Fruit fly (Drosophila melanogaster): ENCODE results near the gene Gug.
A peak's percentile ranks its signal among the peaks of the same experiment; 100 is the strongest.

Gug gene

DNA sequence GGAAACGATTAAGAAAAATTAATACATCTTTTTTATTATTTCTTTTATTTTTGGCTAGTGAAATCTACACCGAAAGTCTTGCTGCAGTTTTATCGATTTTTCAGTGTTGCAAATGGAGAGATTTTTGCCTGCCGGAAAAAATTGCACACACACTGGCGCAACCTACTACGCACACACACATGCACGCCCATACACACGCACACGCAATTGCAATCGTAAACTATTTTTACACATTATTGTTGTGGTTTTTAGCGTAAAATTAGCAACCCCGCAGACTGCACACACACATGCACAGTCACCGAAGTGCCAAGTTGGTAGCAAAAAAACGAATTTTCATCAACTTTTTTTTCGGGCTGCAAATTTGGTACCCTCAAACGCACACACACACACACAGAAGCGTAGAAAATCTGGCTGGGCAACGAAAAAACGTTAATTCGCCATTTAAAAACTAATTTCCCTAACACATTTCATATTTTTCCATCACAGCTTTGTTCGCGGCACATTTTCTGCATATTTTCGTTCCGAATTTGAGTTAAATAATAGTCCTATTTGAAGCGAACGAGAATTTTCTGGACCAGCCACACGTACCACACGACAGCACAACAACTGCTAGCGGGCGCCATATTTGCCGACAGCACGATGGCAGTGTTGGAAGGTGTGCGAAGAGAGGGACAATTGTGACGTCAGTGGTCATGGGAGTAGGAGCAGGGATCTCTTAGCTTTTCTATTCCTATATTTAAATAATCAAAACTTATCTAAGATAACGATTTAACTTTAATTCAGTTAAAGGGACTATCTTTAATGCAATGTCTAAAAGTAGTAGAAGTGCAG is 7.8 kb upstream of the Gug start, which contains the start of gene Unr (continued):
- TF ChIP-seq Lpt (GFP tag; optimal IDR thresholded peaks at IDR 0.05): peak; percentile 35
- peak; percentile 63 for TF ChIP-seq CG10669 (GFP tag; optimal IDR thresholded peaks at IDR 0.05)
- peak; percentile 22 for TF ChIP-seq dac (GFP tag; optimal IDR thresholded peaks at IDR 0.05)
- TF ChIP-seq CG31627 (GFP tag; optimal IDR thresholded peaks at IDR 0.05): peak; percentile 84
- TF ChIP-seq CG3032 (tag; optimal IDR thresholded peaks at IDR 0.05): peak; percentile 60
- TF ChIP-seq CG6276 (GFP tag; optimal IDR thresholded peaks at IDR 0.05): no peak
- peak; percentile 64 for TF ChIP-seq CG8632 (GFP tag; optimal IDR thresholded peaks at IDR 0.05)
- TF ChIP-seq OdsH (GFP tag; optimal IDR thresholded peaks at IDR 0.05): peak; percentile 81
- peak; percentile 83 for TF ChIP-seq Met (GFP tag; optimal IDR thresholded peaks at IDR 0.05)
- no peak for TF ChIP-seq Eip93F (GFP tag; optimal IDR thresholded peaks at IDR 0.05)
- peak; percentile 92 for TF ChIP-seq svp (GFP tag)
- TF ChIP-seq Ets21C (GFP tag; optimal IDR thresholded peaks at IDR 0.05): peak; percentile 65
- TF ChIP-seq salr (GFP tag; optimal IDR thresholded peaks at IDR 0.05): peak; percentile 32 to 38
- TF ChIP-seq CG8119 (GFP tag; IDR thresholded peaks at IDR 0.05): peak; percentile 52; the same call in 1 of the 3 replicates
- TF ChIP-seq Sox15 (GFP tag; optimal IDR thresholded peaks at IDR 0.05): peak; percentile 48
- peak; percentile 66 for TF ChIP-seq cyc (GFP tag; optimal IDR thresholded peaks at IDR 0.05)
- TF ChIP-seq lz (GFP tag; optimal IDR thresholded peaks at IDR 0.05): peak; percentile 84
- TF ChIP-seq CG11762 (GFP tag; optimal IDR thresholded peaks at IDR 0.05; ENCODE audit: insufficient read depth): peak; percentile 47
- TF ChIP-seq CG1621 (tag; optimal IDR thresholded peaks at IDR 0.05): peak; percentile 54
- TF ChIP-seq CG9139 (GFP tag; optimal IDR thresholded peaks at IDR 0.05): peak; percentile 53
- no peak for TF ChIP-seq Hr38 (GFP tag; optimal IDR thresholded peaks at IDR 0.05)
- peak; percentile 92 for TF ChIP-seq Eip78C (GFP tag)
- peak; percentile 42 for TF ChIP-seq CG4318 (GFP tag; optimal IDR thresholded peaks at IDR 0.05)
- TF ChIP-seq esn (GFP tag; optimal IDR thresholded peaks at IDR 0.05): peak; percentile 86
- TF ChIP-seq CG6808 (GFP tag; optimal IDR thresholded peaks at IDR 0.05): peak; percentile 2
- peak; percentile 42 for TF ChIP-seq spab (GFP tag; optimal IDR thresholded peaks at IDR 0.05)
- peak; percentile 81 for TF ChIP-seq acj6 (GFP tag; optimal IDR thresholded peaks at IDR 0.05)
- TF ChIP-seq fd85E (GFP tag; optimal IDR thresholded peaks at IDR 0.05): peak; percentile 14
- peak; percentile 54 for TF ChIP-seq CG7368 (GFP tag; optimal IDR thresholded peaks at IDR 0.05)
- peak; percentile 62 for TF ChIP-seq CG8319 (GFP tag; optimal IDR thresholded peaks at IDR 0.05)
- peak; percentile 81 for TF ChIP-seq CG6792 (GFP tag; optimal IDR thresholded peaks at IDR 0.05)
- TF ChIP-seq pdm3 (GFP tag; optimal IDR thresholded peaks at IDR 0.05): peak; percentile 84
- peak; percentile 34 for TF ChIP-seq CG6854 (GFP tag; optimal IDR thresholded peaks at IDR 0.05)
- peak; percentile 77 for TF ChIP-seq Sox14 (GFP tag; optimal IDR thresholded peaks at IDR 0.05)

dm6 chr3L:8445027-8445426 is 4.7 kb upstream of the Gug start:
- TF ChIP-seq CG11902 (GFP tag; optimal IDR thresholded peaks at IDR 0.05) (peak; percentile 9), CG3032 (tag; optimal IDR thresholded peaks at IDR 0.05) (peak; percentile 47), CG32006 (GFP tag; optimal IDR thresholded peaks at IDR 0.05) (no peak), CG3919 (GFP tag; optimal IDR thresholded peaks at IDR 0.05) (peak; percentile 59), fd85E (GFP tag; optimal IDR thresholded peaks at IDR 0.05) (no peak), CG6808 (GFP tag; optimal IDR thresholded peaks at IDR 0.05) (peak; percentile 12), dsx (GFP tag; optimal IDR thresholded peaks at IDR 0.05; ENCODE audit: poor library complexity, severe bottlenecking) (peak; percentile 5), Sox14 (GFP tag; optimal IDR thresholded peaks at IDR 0.05) (no peak), fd59A (GFP tag; optimal IDR thresholded peaks at IDR 0.05) (peak; percentile 5), Met (GFP tag; optimal IDR thresholded peaks at IDR 0.05) (peak; percentile 25), achi (GFP tag; optimal IDR thresholded peaks at IDR 0.05) (peak; percentile 1), Hr4 (GFP tag; optimal IDR thresholded peaks at IDR 0.05) (no peak), CG4318 (GFP tag; optimal IDR thresholded peaks at IDR 0.05) (no peak), cyc (GFP tag; optimal IDR thresholded peaks at IDR 0.05) (peak; percentile 35), Ets96B (tag; optimal IDR thresholded peaks at IDR 0.05) (peak; percentile 50), CG15336 (GFP tag; IDR thresholded peaks at IDR 0.05) (peak; percentile 39; the same call in 1 of the 2 replicates), CG8632 (GFP tag; optimal IDR thresholded peaks at IDR 0.05) (no peak), CG6792 (GFP tag; optimal IDR thresholded peaks at IDR 0.05) (no peak), spab (GFP tag; optimal IDR thresholded peaks at IDR 0.05) (peak; percentile 33), CG8319 (GFP tag; optimal IDR thresholded peaks at IDR 0.05) (no peak), Gug (GFP tag; IDR thresholded peaks at IDR 0.05) (no peak), CG10669 (GFP tag; optimal IDR thresholded peaks at IDR 0.05) (peak; percentile 46), Hr39 (GFP tag; optimal IDR thresholded peaks at IDR 0.05) (no peak), Hr38 (GFP tag; optimal IDR thresholded peaks at IDR 0.05) (no peak), Smox (GFP tag; optimal IDR thresholded peaks at IDR 0.05) (no peak), ss (GFP tag; optimal IDR thresholded peaks at IDR 0.05) (peak; percentile 10 to 87), Lpt (GFP tag; optimal IDR thresholded peaks at IDR 0.05) (no peak), CG9139 (GFP tag; optimal IDR thresholded peaks at IDR 0.05) (no peak)
